Fruit fly (Drosophila melanogaster) whole organism, prepupa: ENCODE data around the gene RanBP3.

Experiments used
- Blimp-1 ChIP-seq: fragments of 200-800 bp; sonication (Bioruptor generic); optimal IDR thresholded peaks from 3 replicates; lab custom pipeline; 2017; ENCODE audit warnings: missing biosample characterization, missing genetic modification characterization, mild to moderate bottlenecking, moderate library complexity, missing genetic modification reagents
- CG10631 ChIP-seq: fragments of 200-800 bp; sonication (Bioruptor generic); optimal IDR thresholded peaks from 2 replicates; lab custom pipeline; 2016; ENCODE audit warnings: missing biosample characterization, missing genetic modification characterization
- CG10669 ChIP-seq: fragments of 200-800 bp; sonication (Bioruptor generic); optimal IDR thresholded peaks from 3 replicates; lab custom pipeline; 2018; ENCODE audit warnings: missing biosample characterization, mild to moderate bottlenecking, missing genetic modification characterization, moderate library complexity
- CG11294 ChIP-seq: fragments of 200-800 bp; sonication (Bioruptor generic); IDR thresholded peaks from 2 replicates; pipeline ENCODE4 v1.3.6; 2022; ENCODE audit warnings: missing biosample characterization, missing genetic modification characterization
- CG15336 ChIP-seq: fragments of 200-800 bp; sonication (Bioruptor generic); IDR thresholded peaks from 2 replicates; pipeline ENCODE4 v1.3.6; 2022; ENCODE audit warnings: missing biosample characterization, missing genetic modification characterization
- CG1621 ChIP-seq: fragments of 200-800 bp; sonication (Bioruptor generic); optimal IDR thresholded peaks from 3 replicates; lab custom pipeline; 2018; ENCODE audit warnings: missing biosample characterization, mild to moderate bottlenecking, missing genetic modification characterization
- CG16779 ChIP-seq: fragments of 200-800 bp; sonication (Bioruptor generic); optimal IDR thresholded peaks from 3 replicates; lab custom pipeline; 2017; ENCODE audit warnings: missing biosample characterization, mild to moderate bottlenecking, missing genetic modification characterization
- CG3032 ChIP-seq: fragments of 200-800 bp; optimal IDR thresholded peaks from 2 replicates; lab custom pipeline; 2019; ENCODE audit warnings: missing biosample characterization, mild to moderate bottlenecking, missing genetic modification characterization, moderate library complexity
- CG34406 ChIP-seq: fragments of 200-800 bp; sonication (Bioruptor generic); optimal IDR thresholded peaks from 3 replicates; lab custom pipeline; 2016; ENCODE audit warnings: missing biosample characterization, missing genetic modification characterization
- CG3919 ChIP-seq: fragments of 200-800 bp; sonication (Bioruptor generic); optimal IDR thresholded peaks from 3 replicates; lab custom pipeline; 2016; ENCODE audit warnings: missing biosample characterization, missing genetic modification characterization
- CG6163 ChIP-seq: fragments of 200-800 bp; sonication (Bioruptor generic); IDR thresholded peaks from 3 replicates; pipeline ENCODE4 v1.3.6; 2022; ENCODE audit warnings: missing biosample characterization, missing genetic modification characterization
- CG6276 ChIP-seq: fragments of 200-800 bp; sonication (Bioruptor generic); optimal IDR thresholded peaks from 2 replicates; lab custom pipeline; 2017; ENCODE audit warnings: missing biosample characterization, mild to moderate bottlenecking, missing genetic modification characterization
- CG6808 ChIP-seq: fragments of 200-800 bp; sonication (Bioruptor generic); optimal IDR thresholded peaks from 3 replicates; lab custom pipeline; 2017; ENCODE audit warnings: missing biosample characterization, missing genetic modification characterization, mild to moderate bottlenecking, moderate library complexity, missing genetic modification reagents
- CG6854 ChIP-seq: fragments of 200-800 bp; sonication (Bioruptor generic); optimal IDR thresholded peaks from 2 replicates; lab custom pipeline; 2017; ENCODE audit warnings: missing biosample characterization, mild to moderate bottlenecking, missing genetic modification characterization
- CG8119 ChIP-seq: fragments of 200-800 bp; sonication (Bioruptor generic); IDR thresholded peaks from 3 replicates; pipeline ENCODE4 v1.3.6; 2022; ENCODE audit warnings: missing biosample characterization, missing genetic modification characterization
- CG8319 ChIP-seq: fragments of 200-800 bp; sonication (Bioruptor generic); optimal IDR thresholded peaks from 3 replicates; lab custom pipeline; 2016; ENCODE audit warnings: missing biosample characterization, missing genetic modification characterization
- CG8632 ChIP-seq: fragments of 200-800 bp; sonication (Bioruptor generic); optimal IDR thresholded peaks from 3 replicates; lab custom pipeline; 2016; ENCODE audit warnings: missing biosample characterization, missing genetic modification characterization
- CG9139 ChIP-seq: fragments of 200-800 bp; sonication (Bioruptor generic); optimal IDR thresholded peaks from 3 replicates; lab custom pipeline; 2017; ENCODE audit warnings: missing biosample characterization, mild to moderate bottlenecking, missing genetic modification characterization
- Eip75B ChIP-seq: fragments of 200-800 bp; sonication (Bioruptor generic); optimal IDR thresholded peaks from 3 replicates; lab custom pipeline; 2016; ENCODE audit warnings: missing biosample characterization, missing genetic modification characterization
- Eip78C ChIP-seq: fragments of 200-800 bp; sonication (Bioruptor generic); peaks from one replicate; lab custom pipeline; 2016; ENCODE audit warnings: missing biosample characterization, missing genetic modification characterization
- Eip93F ChIP-seq: fragments of 200-800 bp; sonication (Bioruptor generic); optimal IDR thresholded peaks from 2 replicates; lab custom pipeline; 2016; ENCODE audit warnings: missing biosample characterization, mild to moderate bottlenecking, missing genetic modification characterization
- Ets21C ChIP-seq: fragments of 200-800 bp; sonication (Bioruptor generic); optimal IDR thresholded peaks from 3 replicates; lab custom pipeline; 2016; ENCODE audit warnings: missing biosample characterization, missing genetic modification characterization
- Ets96B ChIP-seq: fragments of 200-800 bp; optimal IDR thresholded peaks from 2 replicates; lab custom pipeline; 2019; ENCODE audit warnings: missing biosample characterization, mild to moderate bottlenecking, missing genetic modification characterization, moderate library complexity
- Gug ChIP-seq: fragments of 200-800 bp; sonication (Bioruptor generic); IDR thresholded peaks from 2 replicates; pipeline ENCODE4 v1.3.6; 2022; ENCODE audit warnings: missing biosample characterization, missing genetic modification characterization
- Hr38 ChIP-seq: sonication (Bioruptor generic); optimal IDR thresholded peaks from 2 replicates; lab custom pipeline; 2016; ENCODE audit warnings: missing biosample characterization, missing genetic modification characterization
- Hr39 ChIP-seq: fragments of 200-800 bp; sonication (Bioruptor generic); optimal IDR thresholded peaks from 2 replicates; lab custom pipeline; 2016; ENCODE audit warnings: missing biosample characterization, missing genetic modification characterization
- Hr4 ChIP-seq: fragments of 200-800 bp; sonication (Bioruptor generic); optimal IDR thresholded peaks from 3 replicates; lab custom pipeline; 2016; ENCODE audit warnings: missing biosample characterization, missing genetic modification characterization
- Lpt ChIP-seq: fragments of 200-800 bp; sonication (Bioruptor generic); optimal IDR thresholded peaks from 3 replicates; lab custom pipeline; 2016; ENCODE audit warnings: missing biosample characterization, missing genetic modification characterization
- Met ChIP-seq: fragments of 200-800 bp; sonication (Bioruptor generic); optimal IDR thresholded peaks from 3 replicates; lab custom pipeline; 2016; ENCODE audit warnings: missing biosample characterization, missing genetic modification characterization
- Smox ChIP-seq: fragments of 200-800 bp; sonication (Bioruptor generic); optimal IDR thresholded peaks from 3 replicates; lab custom pipeline; 2016; ENCODE audit warnings: missing biosample characterization, missing genetic modification characterization
- Sox102F ChIP-seq: fragments of 200-800 bp; sonication (Bioruptor generic); optimal IDR thresholded peaks from 2 replicates; lab custom pipeline; 2016; ENCODE audit warnings: missing biosample characterization, mild to moderate bottlenecking, missing genetic modification characterization
- Sox14 ChIP-seq: fragments of 200-800 bp; sonication (Bioruptor generic); optimal IDR thresholded peaks from 3 replicates; lab custom pipeline; 2016; ENCODE audit warnings: missing biosample characterization, missing genetic modification characterization
- Sox15 ChIP-seq: fragments of 200-800 bp; sonication (Bioruptor generic); optimal IDR thresholded peaks from 3 replicates; lab custom pipeline; 2016; ENCODE audit warnings: missing biosample characterization, missing genetic modification characterization
- achi ChIP-seq: fragments of 200-800 bp; sonication (Bioruptor generic); optimal IDR thresholded peaks from 3 replicates; lab custom pipeline; 2016; ENCODE audit warnings: missing biosample characterization, missing genetic modification characterization
- acj6 ChIP-seq: fragments of 200-800 bp; sonication (Bioruptor generic); optimal IDR thresholded peaks from 3 replicates; lab custom pipeline; 2016; ENCODE audit warnings: missing biosample characterization, missing genetic modification characterization
- cyc ChIP-seq: fragments of 200-800 bp; sonication (Bioruptor generic); optimal IDR thresholded peaks from 3 replicates; lab custom pipeline; 2016; ENCODE audit warnings: missing biosample characterization, missing genetic modification characterization
- dac ChIP-seq: fragments of 200-800 bp; sonication (Bioruptor generic); optimal IDR thresholded peaks from 2 replicates; lab custom pipeline; 2017; ENCODE audit warnings: missing biosample characterization, mild to moderate bottlenecking, missing genetic modification characterization
- esn ChIP-seq: fragments of 200-800 bp; sonication (Bioruptor generic); optimal IDR thresholded peaks from 2 replicates; lab custom pipeline; 2016; ENCODE audit warnings: missing biosample characterization, mild to moderate bottlenecking, missing genetic modification characterization, moderate library complexity
- fd59A ChIP-seq: fragments of 200-800 bp; sonication (Bioruptor generic); optimal IDR thresholded peaks from 2 replicates; lab custom pipeline; 2017; ENCODE audit warnings: missing biosample characterization, mild to moderate bottlenecking, missing genetic modification characterization, missing genetic modification reagents
- pdm3 ChIP-seq: fragments of 200-800 bp; sonication (Bioruptor generic); optimal IDR thresholded peaks from 3 replicates; lab custom pipeline; 2016; ENCODE audit warnings: missing biosample characterization, missing genetic modification characterization
- spab ChIP-seq: fragments of 200-800 bp; sonication (Bioruptor generic); optimal IDR thresholded peaks from 2 replicates; lab custom pipeline; 2017; ENCODE audit warnings: missing biosample characterization, mild to moderate bottlenecking, missing genetic modification characterization, missing genetic modification reagents
- ss ChIP-seq, 2 experiments: fragments of 200-800 bp; sonication (Bioruptor generic); optimal IDR thresholded peaks; 2 replicates in 1 of 2; 3 replicates in 1 of 2; lab custom pipeline; 2017 to 2018; ENCODE audit warnings: mild to moderate bottlenecking in 2 of 2, missing biosample characterization in 2 of 2, missing genetic modification characterization in 2 of 2, moderate library complexity in 1 of 2
- svp ChIP-seq: fragments of 200-800 bp; sonication (Bioruptor generic); peaks from one replicate; lab custom pipeline; 2016; ENCODE audit warnings: missing biosample characterization, missing genetic modification characterization
- topi ChIP-seq: fragments of 200-800 bp; sonication (Bioruptor generic); optimal IDR thresholded peaks from 3 replicates; lab custom pipeline; 2016; ENCODE audit warnings: missing biosample characterization, missing genetic modification characterization

The RanBP3 gene

dm6 chr3R:23786768-23787631 lies 34.4 kb upstream of the RanBP3 start (continued):
- TF ChIP-seq CG6854 (GFP tag; lab: Kevin White, UChicago) (no peak), CG3032 (tag; lab: Kevin White, UChicago) (peak; percentile 78), Hr4 (peak; percentile 25), ss (GFP tag; optimal IDR thresholded peaks at IDR 0.05; lab: Kevin White, UChicago) (peak; percentile 1 to 88), acj6 (GFP tag; lab: Kevin White, UChicago) (peak; percentile 32), CG10631 (GFP tag; lab: Kevin White, UChicago) (peak; percentile 34), achi (GFP tag; lab: Kevin White, UChicago) (peak; percentile 32), CG1621 (tag; lab: Kevin White, UChicago) (peak; percentile 18), Eip78C (GFP tag; lab: Kevin White, UChicago) (peak; percentile 96), CG16779 (no peak), Hr38 (no peak), CG8632 (GFP tag; lab: Kevin White, UChicago) (no peak), Smox (GFP tag; lab: Kevin White, UChicago) (no peak), Met (GFP tag; lab: Kevin White, UChicago) (peak; percentile 23), cyc (GFP tag; lab: Kevin White, UChicago) (peak; percentile 29), CG6808 (peak; percentile 44), CG8319 (GFP tag; lab: Kevin White, UChicago) (no peak), Eip93F (GFP tag; lab: Kevin White, UChicago) (no peak), spab (GFP tag; lab: Kevin White, UChicago) (peak; percentile 35), CG10669 (GFP tag; lab: Kevin White, UChicago) (peak; percentile 40), dac (GFP tag; lab: Kevin White, UChicago) (no peak)

- no peak for TF ChIP-seq pdm3 (GFP tag; lab: Kevin White, UChicago)
- peak; percentile 38 for TF ChIP-seq CG6276 (GFP tag; lab: Kevin White, UChicago)
- TF ChIP-seq CG11294 (GFP tag; lab: Robert Waterston, UW) = no peak
- TF ChIP-seq CG3919 (GFP tag; lab: Kevin White, UChicago) = peak; percentile 16
- TF ChIP-seq CG6163 (GFP tag; lab: Robert Waterston, UW) = no peak
- TF ChIP-seq CG6808 = peak; percentile 55
- TF ChIP-seq Eip75B (GFP tag; lab: Kevin White, UChicago) = no peak
- no peak for TF ChIP-seq Eip78C (GFP tag; lab: Kevin White, UChicago)
- TF ChIP-seq CG9139 (GFP tag; lab: Kevin White, UChicago) = peak; percentile 20
- no peak for TF ChIP-seq topi (GFP tag; lab: Kevin White, UChicago)
- no peak for TF ChIP-seq CG34406 (GFP tag; lab: Kevin White, UChicago)
- TF ChIP-seq Sox15 (GFP tag; lab: Kevin White, UChicago) = no peak
- no peak for TF ChIP-seq Ets21C (GFP tag; lab: Kevin White, UChicago)
- TF ChIP-seq CG8119 (GFP tag; lab: Robert Waterston, UW) = no peak
- no peak for TF ChIP-seq Smox (GFP tag; lab: Kevin White, UChicago)
- TF ChIP-seq Lpt (GFP tag; lab: Kevin White, UChicago) = no peak
- no peak for TF ChIP-seq Hr4
- TF ChIP-seq CG16779 = no peak
- peak; percentile 26 for TF ChIP-seq spab (GFP tag; lab: Kevin White, UChicago)
- no peak for TF ChIP-seq svp (GFP tag; lab: Kevin White, UChicago)
- no peak for TF ChIP-seq CG8632 (GFP tag; lab: Kevin White, UChicago)
- no peak for TF ChIP-seq Met (GFP tag; lab: Kevin White, UChicago)
- TF ChIP-seq achi (GFP tag; lab: Kevin White, UChicago) = no peak
- no peak for TF ChIP-seq fd59A (GFP tag; lab: Kevin White, UChicago)
- no peak for TF ChIP-seq Ets96B (tag; lab: Kevin White, UChicago)
- TF ChIP-seq CG15336 (GFP tag; lab: Robert Waterston, UW) = no peak
- TF ChIP-seq CG8319 (GFP tag; lab: Kevin White, UChicago) = no peak
- peak; percentile 36 to 56 for TF ChIP-seq ss (GFP tag; optimal IDR thresholded peaks at IDR 0.05; lab: Kevin White, UChicago)
- TF ChIP-seq Sox102F (GFP tag; lab: Kevin White, UChicago) = no peak
- no peak for TF ChIP-seq Hr39 (GFP tag; lab: Kevin White, UChicago)
- TF ChIP-seq Blimp-1 = peak; percentile 91
- TF ChIP-seq Gug (GFP tag; lab: Robert Waterston, UW) = no peak
- TF ChIP-seq Sox14 (GFP tag; lab: Kevin White, UChicago) = no peak
- no peak for TF ChIP-seq CG6854 (GFP tag; lab: Kevin White, UChicago)
- no peak for TF ChIP-seq esn (GFP tag; lab: Kevin White, UChicago)
- TF ChIP-seq acj6 (GFP tag; lab: Kevin White, UChicago) = no peak
Measured at dm6 chr3R:23784925-23785680, 32.5 kb upstream of the RanBP3 start.
